Worm (Caenorhabditis elegans) whole organism, L2 larva: ENCODE results near the gene djr-1.1.

ENCODE experiments used
- R02D3.7 ChIP-seq: fragments of 150-350 bp; optimal IDR thresholded peaks from 2 replicates; lab custom pipeline; 2014; ENCODE audit warnings: missing biosample characterization, missing genetic modification characterization
- aly-2 ChIP-seq: fragments of 150-350 bp; optimal IDR thresholded peaks from 2 replicates; lab custom pipeline; 2014; ENCODE audit warnings: missing biosample characterization, missing genetic modification characterization
- ceh-16 ChIP-seq: fragments of 150-350 bp; optimal IDR thresholded peaks from 2 replicates; lab custom pipeline; 2014; ENCODE audit warnings: missing biosample characterization, missing genetic modification characterization
- dmd-4 ChIP-seq: sonication (generic microtip); optimal IDR thresholded peaks from 2 replicates; lab custom pipeline; 2017; ENCODE audit warnings: missing biosample characterization, missing genetic modification characterization
- elt-3 ChIP-seq: sonication (generic microtip); optimal IDR thresholded peaks from 2 replicates; lab custom pipeline; 2017; ENCODE audit warnings: missing biosample characterization, missing genetic modification characterization
- fos-1 ChIP-seq: fragments of 150-350 bp; optimal IDR thresholded peaks from 2 replicates; lab custom pipeline; 2014; ENCODE audit warnings: missing biosample characterization, missing genetic modification characterization
- lin-39 ChIP-seq: fragments of 150-350 bp; optimal IDR thresholded peaks from 2 replicates; lab custom pipeline; 2014; ENCODE audit warnings: missing biosample characterization, missing genetic modification reagents, missing genetic modification characterization

- no peak for TF ChIP-seq ceh-16 (tag; lab: Kevin White, UChicago)
- no peak for TF ChIP-seq R02D3.7 (tag; lab: Kevin White, UChicago)
- no peak for TF ChIP-seq dmd-4 (tag; lab: Kevin White, UChicago)
- TF ChIP-seq fos-1 (tag; lab: Kevin White, UChicago) = no peak
- no peak for TF ChIP-seq lin-39 (tag; lab: Kevin White, UChicago)
- no peak for TF ChIP-seq elt-3 (tag; lab: Kevin White, UChicago)
- no peak for TF ChIP-seq aly-2 (tag; lab: Kevin White, UChicago)
These were observed 35.4 kb downstream of the djr-1.1 start, which contains the start of gene sgcb-1 for ce11 chrII:325639-326350.
